Fruit fly (Drosophila melanogaster) whole organism, prepupa: ENCODE measurements around the gene lilli.

Experiments used
- Blimp-1 ChIP-seq: fragments of 200-800 bp; sonication (Bioruptor generic); optimal IDR thresholded peaks from 3 replicates; lab custom pipeline; 2017; ENCODE audit warnings: missing biosample characterization, missing genetic modification characterization, mild to moderate bottlenecking, moderate library complexity, missing genetic modification reagents
- CG10669 ChIP-seq: fragments of 200-800 bp; sonication (Bioruptor generic); optimal IDR thresholded peaks from 3 replicates; lab custom pipeline; 2018; ENCODE audit warnings: missing biosample characterization, mild to moderate bottlenecking, missing genetic modification characterization, moderate library complexity
- CG11294 ChIP-seq: fragments of 200-800 bp; sonication (Bioruptor generic); IDR thresholded peaks from 2 replicates; pipeline ENCODE4 v1.3.6; 2022; ENCODE audit warnings: missing biosample characterization, missing genetic modification characterization
- CG11902 ChIP-seq: fragments of 200-800 bp; sonication (Bioruptor generic); optimal IDR thresholded peaks from 3 replicates; lab custom pipeline; 2016; ENCODE audit warnings: missing biosample characterization, missing genetic modification characterization
- CG15336 ChIP-seq: fragments of 200-800 bp; sonication (Bioruptor generic); IDR thresholded peaks from 2 replicates; pipeline ENCODE4 v1.3.6; 2022; ENCODE audit warnings: missing biosample characterization, missing genetic modification characterization
- CG1621 ChIP-seq: fragments of 200-800 bp; sonication (Bioruptor generic); optimal IDR thresholded peaks from 3 replicates; lab custom pipeline; 2018; ENCODE audit warnings: missing biosample characterization, mild to moderate bottlenecking, missing genetic modification characterization
- CG16779 ChIP-seq: fragments of 200-800 bp; sonication (Bioruptor generic); optimal IDR thresholded peaks from 3 replicates; lab custom pipeline; 2017; ENCODE audit warnings: missing biosample characterization, mild to moderate bottlenecking, missing genetic modification characterization
- CG31627 ChIP-seq: fragments of 200-800 bp; sonication (Bioruptor generic); optimal IDR thresholded peaks from 3 replicates; lab custom pipeline; 2016; ENCODE audit warnings: missing biosample characterization, missing genetic modification characterization
- CG32006 ChIP-seq: fragments of 200-800 bp; sonication (Bioruptor generic); optimal IDR thresholded peaks from 3 replicates; lab custom pipeline; 2017; ENCODE audit warnings: missing biosample characterization, mild to moderate bottlenecking, missing genetic modification characterization
- CG6163 ChIP-seq: fragments of 200-800 bp; sonication (Bioruptor generic); IDR thresholded peaks from 3 replicates; pipeline ENCODE4 v1.3.6; 2022; ENCODE audit warnings: missing biosample characterization, missing genetic modification characterization
- CG8119 ChIP-seq: fragments of 200-800 bp; sonication (Bioruptor generic); IDR thresholded peaks from 3 replicates; pipeline ENCODE4 v1.3.6; 2022; ENCODE audit warnings: missing biosample characterization, missing genetic modification characterization
- Eip75B ChIP-seq: fragments of 200-800 bp; sonication (Bioruptor generic); optimal IDR thresholded peaks from 3 replicates; lab custom pipeline; 2016; ENCODE audit warnings: missing biosample characterization, missing genetic modification characterization
- Eip93F ChIP-seq: fragments of 200-800 bp; sonication (Bioruptor generic); optimal IDR thresholded peaks from 2 replicates; lab custom pipeline; 2016; ENCODE audit warnings: missing biosample characterization, mild to moderate bottlenecking, missing genetic modification characterization
- Ets21C ChIP-seq: fragments of 200-800 bp; sonication (Bioruptor generic); optimal IDR thresholded peaks from 3 replicates; lab custom pipeline; 2016; ENCODE audit warnings: missing biosample characterization, missing genetic modification characterization
- Hr38 ChIP-seq: sonication (Bioruptor generic); optimal IDR thresholded peaks from 2 replicates; lab custom pipeline; 2016; ENCODE audit warnings: missing biosample characterization, missing genetic modification characterization
- Hr39 ChIP-seq: fragments of 200-800 bp; sonication (Bioruptor generic); optimal IDR thresholded peaks from 2 replicates; lab custom pipeline; 2016; ENCODE audit warnings: missing biosample characterization, missing genetic modification characterization
- OdsH ChIP-seq: fragments of 200-800 bp; sonication (Bioruptor generic); optimal IDR thresholded peaks from 3 replicates; lab custom pipeline; 2016; ENCODE audit warnings: missing biosample characterization, missing genetic modification characterization
- Sox102F ChIP-seq: fragments of 200-800 bp; sonication (Bioruptor generic); optimal IDR thresholded peaks from 2 replicates; lab custom pipeline; 2016; ENCODE audit warnings: missing biosample characterization, mild to moderate bottlenecking, missing genetic modification characterization
- Sox14 ChIP-seq: fragments of 200-800 bp; sonication (Bioruptor generic); optimal IDR thresholded peaks from 3 replicates; lab custom pipeline; 2016; ENCODE audit warnings: missing biosample characterization, missing genetic modification characterization
- Sox15 ChIP-seq: fragments of 200-800 bp; sonication (Bioruptor generic); optimal IDR thresholded peaks from 3 replicates; lab custom pipeline; 2016; ENCODE audit warnings: missing biosample characterization, missing genetic modification characterization
- achi ChIP-seq: fragments of 200-800 bp; sonication (Bioruptor generic); optimal IDR thresholded peaks from 3 replicates; lab custom pipeline; 2016; ENCODE audit warnings: missing biosample characterization, missing genetic modification characterization
- dac ChIP-seq: fragments of 200-800 bp; sonication (Bioruptor generic); optimal IDR thresholded peaks from 2 replicates; lab custom pipeline; 2017; ENCODE audit warnings: missing biosample characterization, mild to moderate bottlenecking, missing genetic modification characterization
- eg ChIP-seq: fragments of 200-800 bp; sonication (Bioruptor generic); IDR thresholded peaks from 3 replicates; pipeline ENCODE4 v1.3.6; 2022; ENCODE audit warnings: missing biosample characterization, missing genetic modification characterization
- esn ChIP-seq: fragments of 200-800 bp; sonication (Bioruptor generic); optimal IDR thresholded peaks from 2 replicates; lab custom pipeline; 2016; ENCODE audit warnings: missing biosample characterization, mild to moderate bottlenecking, missing genetic modification characterization, moderate library complexity
- net ChIP-seq: fragments of 200-800 bp; sonication (Bioruptor generic); optimal IDR thresholded peaks from 3 replicates; lab custom pipeline; 2016; ENCODE audit warnings: missing biosample characterization, missing genetic modification characterization
- ss ChIP-seq, 2 experiments: fragments of 200-800 bp; sonication (Bioruptor generic); optimal IDR thresholded peaks; 2 replicates in 1 of 2; 3 replicates in 1 of 2; lab custom pipeline; 2017 to 2018; ENCODE audit warnings: mild to moderate bottlenecking in 2 of 2, missing biosample characterization in 2 of 2, missing genetic modification characterization in 2 of 2, moderate library complexity in 1 of 2
- svp ChIP-seq: fragments of 200-800 bp; sonication (Bioruptor generic); peaks from one replicate; lab custom pipeline; 2016; ENCODE audit warnings: missing biosample characterization, missing genetic modification characterization
- topi ChIP-seq: fragments of 200-800 bp; sonication (Bioruptor generic); optimal IDR thresholded peaks from 3 replicates; lab custom pipeline; 2016; ENCODE audit warnings: missing biosample characterization, missing genetic modification characterization
- vri ChIP-seq: fragments of 200-800 bp; sonication (Bioruptor generic); optimal IDR thresholded peaks from 3 replicates; lab custom pipeline; 2016; ENCODE audit warnings: missing biosample characterization, mild to moderate bottlenecking, missing genetic modification characterization

The lilli gene

DNA sequence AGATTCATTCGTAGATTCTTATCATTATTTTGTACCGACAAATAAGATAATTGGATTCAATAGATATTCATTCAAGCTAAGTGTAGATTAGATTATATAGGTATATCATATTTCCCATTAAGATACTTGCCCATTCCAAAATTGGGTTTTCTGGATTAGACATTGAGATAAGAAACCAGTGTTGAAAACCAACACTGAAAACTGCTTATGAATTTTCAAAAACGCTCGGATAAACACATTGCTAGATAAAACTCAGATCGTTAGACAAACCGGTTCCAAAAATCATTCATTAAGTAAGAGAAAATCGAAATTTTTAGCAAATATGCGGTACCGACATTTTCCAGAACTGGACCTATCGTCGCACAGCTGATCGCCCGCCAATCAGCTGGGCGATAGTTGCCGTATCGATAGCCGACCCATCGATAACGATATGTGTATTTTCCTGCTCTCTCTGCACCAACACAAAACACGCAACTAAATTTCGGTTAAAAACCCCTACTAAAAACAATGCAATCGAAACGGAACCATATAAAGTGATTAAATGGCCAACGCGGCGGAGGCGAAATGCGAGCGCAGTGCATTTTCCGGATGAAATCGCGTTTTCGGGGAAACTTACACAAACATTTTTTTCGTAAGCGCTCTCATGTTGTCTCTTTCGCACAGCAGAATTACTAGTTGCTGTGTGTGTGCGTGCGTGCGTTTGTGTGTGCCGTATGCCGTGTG lies at the start of gene lilli, which contains the start of gene NTPase (continued):
- TF ChIP-seq Eip75B (peak; percentile 32), CG8119 (GFP tag; lab: Robert Waterston, UW) (no peak), OdsH (GFP tag; lab: Kevin White, UChicago) (peak; percentile 56), Blimp-1 (GFP tag; lab: Kevin White, UChicago) (no peak), svp (GFP tag; lab: Kevin White, UChicago) (peak; percentile 35), CG11902 (GFP tag; lab: Kevin White, UChicago) (peak; percentile 20), Hr38 (no peak), CG31627 (GFP tag; lab: Kevin White, UChicago) (peak; percentile 72), Sox15 (GFP tag; lab: Kevin White, UChicago) (peak; percentile 34), Ets21C (GFP tag; lab: Kevin White, UChicago) (peak; percentile 31)

DNA sequence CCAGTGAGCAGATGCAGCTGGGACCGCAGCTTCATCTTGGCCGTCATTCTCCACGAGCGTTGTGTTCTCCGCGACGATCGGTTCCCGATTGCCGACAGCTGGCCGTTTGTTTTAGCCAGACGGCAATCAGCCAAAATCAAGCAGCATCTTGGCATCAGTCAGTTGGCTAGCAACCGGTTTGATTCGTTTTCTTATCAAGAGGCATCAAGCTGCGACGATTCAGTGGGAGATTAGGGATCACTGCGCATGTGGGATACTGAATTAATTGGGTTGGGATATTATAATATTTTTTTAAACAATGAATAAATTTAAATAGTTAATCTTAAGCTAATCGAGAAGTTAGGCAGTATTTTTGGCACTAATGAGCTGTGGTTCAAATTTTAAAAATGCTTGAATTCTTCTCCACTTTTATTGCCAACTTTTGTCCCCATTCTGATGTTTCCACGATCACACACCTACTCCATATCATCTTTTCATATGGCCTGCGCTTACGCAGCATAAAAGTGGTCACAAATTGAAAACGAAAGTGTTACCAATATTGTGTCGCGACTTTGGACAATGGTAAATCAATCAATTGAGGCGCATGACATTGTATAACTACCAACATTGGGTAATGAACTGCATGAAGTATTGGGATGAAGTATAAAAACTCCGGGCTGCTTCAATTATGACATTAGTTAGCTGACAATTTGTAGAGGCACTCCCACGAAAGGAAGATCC lies 47.8 kb upstream of the lilli start, which contains the start of the genes CG3119 and Cpr23B:
Gene CG3119 (minus strand): TSS at position 92 of the 720 bp plus-strand sequence.
Gene Cpr23B (plus strand): TSS at position 670 of the 720 bp plus-strand sequence.
- no peak for TF ChIP-seq Hr38
- no peak for TF ChIP-seq CG10669 (GFP tag; lab: Kevin White, UChicago)

- peak in 1 of 2 experiments; percentile 28 for TF ChIP-seq ss (GFP tag; optimal IDR thresholded peaks at IDR 0.05; lab: Kevin White, UChicago)
- no peak for TF ChIP-seq net (GFP tag; lab: Kevin White, UChicago)
These were observed 45.9 kb upstream of the lilli start, which contains the start of gene CG2975 for dm6 chr2L:2839850-2840249. CG2975 (plus strand) TSS chr2L:2840124.

DNA sequence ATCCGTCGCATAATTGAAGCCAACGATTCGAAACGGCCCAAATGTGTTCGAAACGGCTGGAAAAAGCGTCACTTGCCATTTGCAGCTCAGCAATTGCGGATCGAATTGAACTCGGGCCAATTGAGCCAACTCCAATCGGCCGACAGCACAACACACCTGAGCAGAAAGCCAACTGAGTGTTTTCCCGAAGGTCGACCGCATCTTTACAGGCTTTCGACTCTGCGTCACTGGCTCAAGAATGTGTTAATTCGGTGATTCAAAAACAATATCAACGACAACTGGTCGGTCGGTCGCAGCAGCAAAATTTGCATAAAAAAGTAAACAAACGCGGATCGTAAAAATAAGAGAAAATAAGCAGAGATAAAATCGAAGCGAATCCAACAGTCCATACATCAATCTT lies 45.4 kb upstream of the lilli start:
- TF ChIP-seq Sox14 (GFP tag; lab: Kevin White, UChicago) (no peak), dac (GFP tag; lab: Kevin White, UChicago) (no peak), CG1621 (tag; lab: Kevin White, UChicago) (no peak), CG15336 (no peak), CG32006 (GFP tag; lab: Kevin White, UChicago) (no peak), CG16779 (tag; lab: Kevin White, UChicago) (no peak), topi (GFP tag; lab: Kevin White, UChicago) (no peak), Ets21C (GFP tag; lab: Kevin White, UChicago) (no peak), Eip93F (GFP tag; lab: Kevin White, UChicago) (no peak), CG6163 (GFP tag; lab: Robert Waterston, UW) (no peak), vri (GFP tag; lab: Kevin White, UChicago) (no peak), Blimp-1 (GFP tag; lab: Kevin White, UChicago) (no peak), eg (no peak), CG11294 (GFP tag; lab: Robert Waterston, UW) (no peak), achi (no peak), Hr39 (GFP tag; lab: Kevin White, UChicago) (no peak), net (GFP tag; lab: Kevin White, UChicago) (no peak), Sox102F (no peak)

DNA sequence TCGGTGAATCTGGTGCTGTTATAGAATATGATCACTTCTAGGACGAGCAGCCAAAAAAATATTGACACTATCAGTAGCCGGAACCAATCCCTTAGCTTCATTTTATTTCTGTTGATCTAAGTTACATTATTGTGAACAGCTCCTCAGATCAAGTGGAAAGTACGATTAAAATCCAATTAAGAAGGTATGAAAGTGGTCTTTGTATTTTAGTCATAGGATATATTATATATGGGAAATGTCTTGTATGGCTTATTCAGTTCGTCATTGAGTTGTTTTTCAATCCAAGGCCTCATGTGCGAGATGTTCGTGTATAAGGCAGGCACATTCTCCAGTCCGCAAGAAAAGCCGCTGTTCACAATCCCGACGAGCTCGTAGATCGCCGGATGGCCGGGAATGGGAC lies 41.3 kb upstream of the lilli start, which contains the start of gene CG18558:
Gene CG18558 (minus strand): TSS at position 101 of the 400 bp plus-strand sequence.
- no peak for TF ChIP-seq esn (GFP tag; lab: Kevin White, UChicago)
- no peak for TF ChIP-seq CG32006 (GFP tag; lab: Kevin White, UChicago)
